Fruit fly (Drosophila melanogaster) whole organism, embryonic: ENCODE data around the gene CG15728.

Experiments
- Asciz ChIP-seq: fragments of 200-800 bp; sonication (Bioruptor generic); optimal IDR thresholded peaks from 2 replicates; lab custom pipeline; 2017; ENCODE audit warnings: missing biosample characterization, mild to moderate bottlenecking, missing genetic modification characterization, missing genetic modification reagents
- Bgb ChIP-seq: fragments of 200-800 bp; sonication (Bioruptor generic); IDR thresholded peaks from 2 replicates; pipeline ENCODE4 v1.3.6; 2022; ENCODE audit warnings: missing biosample characterization, missing genetic modification characterization; ENCODE audit not compliant: partially characterized antibody
- Bteb2 ChIP-seq: fragments of 200-800 bp; sonication (Bioruptor generic); optimal IDR thresholded peaks from 2 replicates; lab custom pipeline; 2016; ENCODE audit warnings: missing biosample characterization, missing genetic modification characterization
- CG10274 ChIP-seq: fragments of 200-800 bp; sonication (Bioruptor generic); optimal IDR thresholded peaks from 3 replicates; lab custom pipeline; 2017; ENCODE audit warnings: missing biosample characterization, mild to moderate bottlenecking, missing genetic modification characterization
- CG10565 ChIP-seq: fragments of 200-800 bp; sonication (Bioruptor generic); optimal IDR thresholded peaks from 3 replicates; lab custom pipeline; 2016; ENCODE audit warnings: missing biosample characterization, mild to moderate bottlenecking, missing genetic modification characterization
- CG13296 ChIP-seq: fragments of 200-800 bp; sonication (Bioruptor generic); optimal IDR thresholded peaks from 3 replicates; lab custom pipeline; 2018; ENCODE audit warnings: missing biosample characterization, mild to moderate bottlenecking, missing genetic modification characterization
- CG13424 ChIP-seq: fragments of 200-800 bp; sonication (Bioruptor generic); optimal IDR thresholded peaks from 2 replicates; lab custom pipeline; 2019; ENCODE audit warnings: missing biosample characterization, mild to moderate bottlenecking, missing genetic modification characterization, moderate library complexity
- CG15514 ChIP-seq: fragments of 200-800 bp; sonication (Bioruptor generic); optimal IDR thresholded peaks from 3 replicates; lab custom pipeline; 2017; ENCODE audit warnings: missing biosample characterization, missing genetic modification characterization, mild to moderate bottlenecking, moderate library complexity, missing genetic modification reagents
- CG16779 ChIP-seq: fragments of 200-800 bp; sonication (Bioruptor generic); IDR thresholded peaks from 2 replicates; pipeline ENCODE4 v1.3.6; 2022; ENCODE audit warnings: missing biosample characterization, missing genetic modification characterization
- CG17802 ChIP-seq: fragments of 200-800 bp; sonication (Bioruptor generic); optimal IDR thresholded peaks from 2 replicates; lab custom pipeline; 2018; ENCODE audit warnings: missing biosample characterization, mild to moderate bottlenecking, missing genetic modification characterization, moderate library complexity
- CG17829 ChIP-seq: fragments of 200-800 bp; optimal IDR thresholded peaks from 2 replicates; lab custom pipeline; 2019; ENCODE audit warnings: missing biosample characterization, mild to moderate bottlenecking, missing genetic modification characterization, moderate library complexity
- CG2875 ChIP-seq: fragments of 200-800 bp; sonication (Bioruptor generic); optimal IDR thresholded peaks from 2 replicates; lab custom pipeline; 2017; ENCODE audit warnings: missing biosample characterization, mild to moderate bottlenecking, missing genetic modification characterization, missing genetic modification reagents
- CG31365 ChIP-seq: fragments of 200-800 bp; sonication (Bioruptor generic); optimal IDR thresholded peaks from 2 replicates; lab custom pipeline; 2018; ENCODE audit warnings: missing biosample characterization, mild to moderate bottlenecking, missing genetic modification characterization
- CG3163 ChIP-seq: fragments of 200-800 bp; sonication (Bioruptor generic); optimal IDR thresholded peaks from 3 replicates; lab custom pipeline; 2016; ENCODE audit warnings: missing biosample characterization, missing genetic modification characterization
- CG32772 ChIP-seq: fragments of 200-800 bp; sonication (Bioruptor generic); IDR thresholded peaks from 2 replicates; pipeline ENCODE4 v1.3.6; 2022; ENCODE audit warnings: missing biosample characterization, missing genetic modification characterization
- CG4730 ChIP-seq: fragments of 200-800 bp; sonication (Bioruptor generic); IDR thresholded peaks from 2 replicates; pipeline ENCODE4 v1.3.6; 2022; ENCODE audit warnings: missing biosample characterization, missing genetic modification characterization
- CG4820 ChIP-seq: fragments of 200-800 bp; sonication (Bioruptor generic); optimal IDR thresholded peaks from 3 replicates; lab custom pipeline; 2016; ENCODE audit warnings: missing biosample characterization, missing genetic modification characterization
- CG6683 ChIP-seq: fragments of 200-800 bp; sonication (Bioruptor generic); optimal IDR thresholded peaks from 2 replicates; lab custom pipeline; 2017; ENCODE audit warnings: missing biosample characterization, mild to moderate bottlenecking, missing genetic modification characterization, missing genetic modification reagents
- CG6689 ChIP-seq: fragments of 200-800 bp; sonication (Bioruptor generic); IDR thresholded peaks from 2 replicates; pipeline ENCODE4 v1.3.6; 2022; ENCODE audit warnings: missing biosample characterization, missing genetic modification characterization
- CG9215 ChIP-seq: fragments of 200-800 bp; sonication (Bioruptor generic); IDR thresholded peaks from 2 replicates; pipeline ENCODE4 v1.3.6; 2022; ENCODE audit warnings: missing biosample characterization, missing genetic modification characterization
- CTCF ChIP-seq: fragments of 200-800 bp; sonication (Bioruptor generic); optimal IDR thresholded peaks from 2 replicates; lab custom pipeline; 2017; ENCODE audit warnings: missing biosample characterization, mild to moderate bottlenecking, missing genetic modification characterization, moderate library complexity
- CrebB ChIP-seq: fragments of 200-800 bp; sonication (Bioruptor generic); optimal IDR thresholded peaks from 3 replicates; lab custom pipeline; 2018; ENCODE audit warnings: missing biosample characterization, mild to moderate bottlenecking, missing genetic modification characterization
- Dip3 ChIP-seq: fragments of 200-800 bp; sonication (Bioruptor generic); optimal IDR thresholded peaks from 3 replicates; lab custom pipeline; 2016; ENCODE audit warnings: missing biosample characterization, missing genetic modification characterization
- Dll ChIP-seq: fragments of 200-800 bp; sonication (Bioruptor generic); IDR thresholded peaks from 4 replicates; pipeline ENCODE4 v1.3.6; 2022; ENCODE audit warnings: missing biosample characterization, missing genetic modification characterization; ENCODE audit not compliant: partially characterized antibody
- Doc3 ChIP-seq: fragments of 200-800 bp; sonication (Bioruptor generic); IDR thresholded peaks from 3 replicates; pipeline ENCODE4 v1.3.6; 2022; ENCODE audit warnings: missing biosample characterization, missing genetic modification characterization; ENCODE audit not compliant: partially characterized antibody
- E2f2 ChIP-seq: fragments of 200-800 bp; sonication (Bioruptor generic); IDR thresholded peaks from 2 replicates; pipeline ENCODE4 v1.3.6; 2022; ENCODE audit warnings: missing biosample characterization, missing genetic modification characterization
- Fer3 ChIP-seq: fragments of 200-800 bp; sonication (Bioruptor generic); optimal IDR thresholded peaks from 2 replicates; lab custom pipeline; 2018; ENCODE audit warnings: missing biosample characterization, mild to moderate bottlenecking, missing genetic modification characterization, moderate library complexity
- HHEX ChIP-seq: fragments of 200-800 bp; sonication (Bioruptor generic); optimal IDR thresholded peaks from 3 replicates; lab custom pipeline; 2017; ENCODE audit warnings: missing biosample characterization, mild to moderate bottlenecking, missing genetic modification characterization, missing genetic modification reagents
- HLHmδ ChIP-seq: fragments of 200-800 bp; sonication (Bioruptor generic); optimal IDR thresholded peaks from 2 replicates; lab custom pipeline; 2018; ENCODE audit warnings: missing biosample characterization, mild to moderate bottlenecking, missing genetic modification characterization, moderate library complexity
- Hey ChIP-seq: fragments of 200-800 bp; sonication (Bioruptor generic); optimal IDR thresholded peaks from 3 replicates; lab custom pipeline; 2018; ENCODE audit warnings: missing biosample characterization, mild to moderate bottlenecking, missing genetic modification characterization
- Optix ChIP-seq: fragments of 200-800 bp; sonication (Bioruptor generic); IDR thresholded peaks from 3 replicates; pipeline ENCODE4 v1.3.6; 2022; ENCODE audit warnings: missing biosample characterization, missing genetic modification characterization
- Stat92E ChIP-seq, 3 experiments: fragments of >200 bp in 2 of 3; fragments of 200-800 bp in 1 of 3; sonication (Bioruptor generic) in 1 of 3; optimal IDR thresholded peaks; 2 replicates each; lab custom pipeline; 2017 to 2019; ENCODE audit warnings: missing biosample characterization in 3 of 3, missing genetic modification characterization in 3 of 3, mild to moderate bottlenecking in 1 of 3, moderate library complexity in 1 of 3
- bcd ChIP-seq: fragments of 200-800 bp; sonication (Bioruptor generic); optimal IDR thresholded peaks from 2 replicates; lab custom pipeline; 2017; ENCODE audit warnings: missing biosample characterization, mild to moderate bottlenecking, missing genetic modification characterization
- chif ChIP-seq, 2 experiments: fragments of 200-800 bp; sonication (Bioruptor generic); optimal IDR thresholded peaks; 3 replicates each; lab custom pipeline; 2016; ENCODE audit warnings: missing biosample characterization in 2 of 2, missing genetic modification characterization in 2 of 2
- chm ChIP-seq: fragments of 200-800 bp; sonication (Bioruptor generic); IDR thresholded peaks from 2 replicates; pipeline ENCODE4 v1.3.6; 2022; ENCODE audit warnings: missing biosample characterization, missing genetic modification characterization
- exex ChIP-seq: fragments of 200-800 bp; sonication (Bioruptor generic); optimal IDR thresholded peaks from 4 replicates; lab custom pipeline; 2018; ENCODE audit warnings: missing biosample characterization, mild to moderate bottlenecking, missing genetic modification characterization, moderate library complexity
- gcm2 ChIP-seq: fragments of 200-800 bp; sonication (Bioruptor generic); optimal IDR thresholded peaks from 2 replicates; lab custom pipeline; 2016; ENCODE audit warnings: missing biosample characterization, missing genetic modification characterization
- gsb ChIP-seq: fragments of 200-800 bp; sonication (Bioruptor generic); IDR thresholded peaks from 2 replicates; pipeline ENCODE4 v1.3.6; 2022; ENCODE audit warnings: missing biosample characterization, missing genetic modification characterization
- gsb-n ChIP-seq: fragments of 200-800 bp; sonication (Bioruptor generic); optimal IDR thresholded peaks from 3 replicates; lab custom pipeline; 2018; ENCODE audit warnings: missing biosample characterization, mild to moderate bottlenecking, missing genetic modification characterization
- hb ChIP-seq: fragments of 200-800 bp; sonication (Bioruptor generic); IDR thresholded peaks from 3 replicates; pipeline ENCODE4 v1.3.6; 2022; ENCODE audit warnings: missing biosample characterization, missing genetic modification characterization; ENCODE audit not compliant: partially characterized antibody
- her ChIP-seq: fragments of 200-800 bp; sonication (Bioruptor generic); optimal IDR thresholded peaks from 2 replicates; lab custom pipeline; 2016; ENCODE audit warnings: missing biosample characterization, missing genetic modification characterization
- jumu ChIP-seq: fragments of 200-800 bp; sonication (Bioruptor generic); optimal IDR thresholded peaks from 3 replicates; lab custom pipeline; 2016; ENCODE audit warnings: missing biosample characterization, missing genetic modification characterization
- nerfin-2 ChIP-seq: fragments of 200-800 bp; sonication (Bioruptor generic); IDR thresholded peaks from 2 replicates; pipeline ENCODE4 v1.3.6; 2022; ENCODE audit warnings: missing biosample characterization, missing genetic modification characterization; ENCODE audit not compliant: partially characterized antibody
- p53 ChIP-seq: fragments of 200-800 bp; sonication (Bioruptor generic); optimal IDR thresholded peaks from 2 replicates; lab custom pipeline; 2016; ENCODE audit warnings: missing biosample characterization, missing genetic modification characterization
- prd ChIP-seq, 3 experiments: fragments of >200 bp in 2 of 3; fragments of 200-800 bp in 1 of 3; sonication (Bioruptor generic) in 1 of 3; optimal IDR thresholded peaks in 2 of 3; IDR thresholded peaks in 1 of 3; 2 replicates in 2 of 3; 3 replicates in 1 of 3; pipeline versions ENCODE4 v1.3.6 to Lab custom; 2017 to 2022; ENCODE audit warnings: missing biosample characterization in 1 of 3, missing genetic modification characterization in 1 of 3
- pum ChIP-seq: fragments of 200-800 bp; sonication (Bioruptor generic); optimal IDR thresholded peaks from 2 replicates; lab custom pipeline; 2016; ENCODE audit warnings: missing biosample characterization, missing genetic modification characterization
- ranshi ChIP-seq: fragments of 200-800 bp; sonication (Bioruptor generic); IDR thresholded peaks from 2 replicates; pipeline ENCODE4 v1.3.6; 2022; ENCODE audit warnings: missing biosample characterization, missing genetic modification characterization
- salm ChIP-seq: fragments of 200-800 bp; sonication (Bioruptor generic); optimal IDR thresholded peaks from 2 replicates; lab custom pipeline; 2018; ENCODE audit warnings: missing biosample characterization, mild to moderate bottlenecking, missing genetic modification characterization
- sna ChIP-seq: fragments of 200-800 bp; sonication (Bioruptor generic); IDR thresholded peaks from 2 replicates; pipeline ENCODE4 v1.3.6; 2022; ENCODE audit warnings: missing biosample characterization, missing genetic modification characterization; ENCODE audit not compliant: partially characterized antibody
- zfh2 ChIP-seq: fragments of 200-800 bp; sonication (Bioruptor generic); optimal IDR thresholded peaks from 2 replicates; lab custom pipeline; 2016; ENCODE audit warnings: missing biosample characterization, missing genetic modification characterization

Gene CG15728

DNA sequence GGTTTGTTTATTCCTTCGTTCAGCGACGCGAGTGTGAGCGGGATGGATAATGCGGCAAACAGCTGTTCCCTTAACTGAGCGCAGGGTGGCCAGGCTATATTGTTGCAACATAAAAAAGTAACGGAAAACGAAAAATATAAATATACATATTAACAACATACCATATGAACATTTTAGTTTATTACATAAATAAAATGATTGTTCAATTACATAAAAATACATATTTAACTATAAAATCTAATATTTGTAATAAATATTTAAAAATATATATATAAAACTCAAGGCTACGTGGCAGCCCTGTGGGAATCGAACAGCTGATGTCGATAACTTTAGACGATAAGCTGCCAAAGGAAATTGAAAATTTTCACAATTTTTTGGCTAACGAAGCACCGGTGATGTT, 5.5 kb downstream of the CG15728 start, which contains the start of the genes Aven and CG2540 (continued):
- peak; percentile 49 for TF ChIP-seq CG9215
- TF ChIP-seq gcm2 (GFP tag; lab: Kevin White, UChicago): no peak
- no peak for TF ChIP-seq zfh2 (GFP tag; lab: Kevin White, UChicago)
- 0 out of 2 replicates have a peak, but pooled peaks have one; percentile 34 for TF ChIP-seq gsb (GFP tag; lab: Robert Waterston, UW)
- TF ChIP-seq Bgb (GFP tag; lab: Robert Waterston, UW): no peak
- no peak for TF ChIP-seq CG3163 (GFP tag; lab: Kevin White, UChicago)
- TF ChIP-seq CTCF: peak; percentile 7
- TF ChIP-seq nerfin-2 (GFP tag; lab: Robert Waterston, UW): no peak
- no peak for TF ChIP-seq Doc3 (GFP tag; lab: Robert Waterston, UW)
- TF ChIP-seq prd (optimal IDR thresholded peaks at IDR 0.05; lab: Kevin White, UChicago): no peak
- TF ChIP-seq prd (GFP tag; IDR thresholded peaks at IDR 0.05; lab: Robert Waterston, UW): peak; percentile 63
- no peak for TF ChIP-seq Bteb2
- TF ChIP-seq HHEX (GFP tag; lab: Kevin White, UChicago): peak; percentile 83
- peak; percentile 59; the same call in 1 of the 2 replicates for TF ChIP-seq CG6689 (GFP tag; lab: Robert Waterston, UW)
- no peak for TF ChIP-seq sna (GFP tag; lab: Robert Waterston, UW)
- peak; percentile 13 for TF ChIP-seq CG17802 (tag; lab: Kevin White, UChicago)
- TF ChIP-seq CG2875 (GFP tag; lab: Kevin White, UChicago): peak; percentile 54
- TF ChIP-seq Stat92E (GFP tag; optimal IDR thresholded peaks at IDR 0.05; lab: Kevin White, UChicago): peak in 1 of 3 experiments; percentile 34
- TF ChIP-seq Dll (GFP tag; lab: Robert Waterston, UW): 0 out of 4 replicates have a peak, but pooled peaks have one; percentile 52
- peak; percentile 75 for TF ChIP-seq CG6683 (GFP tag; lab: Kevin White, UChicago)
- TF ChIP-seq Dip3 (GFP tag; lab: Kevin White, UChicago): no peak
- peak; percentile 1 for TF ChIP-seq Hey (tag; lab: Kevin White, UChicago)
- TF ChIP-seq hb (GFP tag; lab: Robert Waterston, UW): no peak
- TF ChIP-seq CG15514: peak; percentile 77
- TF ChIP-seq CG13296 (GFP tag; lab: Kevin White, UChicago): peak; percentile 90
- peak; percentile 83 for TF ChIP-seq Fer3 (tag; lab: Kevin White, UChicago)
- TF ChIP-seq gsb-n (tag; lab: Kevin White, UChicago): peak; percentile 84
- TF ChIP-seq pum (GFP tag; lab: Kevin White, UChicago): no peak
- TF ChIP-seq E2f2: peak; percentile 59
- TF ChIP-seq CG13424 (tag; lab: Kevin White, UChicago): peak; percentile 94
- TF ChIP-seq CG17829 (tag; lab: Kevin White, UChicago): peak; percentile 92
- no peak for TF ChIP-seq CG31365 (tag; lab: Kevin White, UChicago)
- peak; percentile 47; the same call in 1 of the 3 replicates for TF ChIP-seq Optix (GFP tag; lab: Robert Waterston, UW)
- TF ChIP-seq bcd: peak; percentile 80
- TF ChIP-seq salm (tag; lab: Kevin White, UChicago): peak; percentile 75
- TF ChIP-seq CG4820 (GFP tag; lab: Kevin White, UChicago): peak; percentile 57
- TF ChIP-seq exex (tag; lab: Kevin White, UChicago): peak; percentile 76
- TF ChIP-seq CG16779 (GFP tag; lab: Robert Waterston, UW): no peak
- peak; percentile 69 for TF ChIP-seq CG32772 (GFP tag; lab: Robert Waterston, UW)
- TF ChIP-seq jumu (GFP tag; lab: Kevin White, UChicago): no peak
- no peak for TF ChIP-seq p53 (GFP tag; lab: Kevin White, UChicago)
- TF ChIP-seq chif (GFP tag; optimal IDR thresholded peaks at IDR 0.05; lab: Kevin White, UChicago): no peak
- TF ChIP-seq HLHmδ (GFP tag; lab: Kevin White, UChicago): no peak
- peak; percentile 77 for TF ChIP-seq ranshi (GFP tag; lab: Robert Waterston, UW)
- TF ChIP-seq CG10565: no peak
- no peak for TF ChIP-seq chm (GFP tag; lab: Robert Waterston, UW)
- TF ChIP-seq CrebB (tag; lab: Kevin White, UChicago): peak; percentile 33
- peak; percentile 67 for TF ChIP-seq Asciz
- peak; percentile 36; the same call in 1 of the 2 replicates for TF ChIP-seq CG4730 (GFP tag; lab: Robert Waterston, UW)
- peak; percentile 35 for TF ChIP-seq CG10274
- no peak for TF ChIP-seq her (GFP tag; lab: Kevin White, UChicago)
